Worm (Caenorhabditis elegans) whole organism, mixed stage, embryonic: ENCODE data around the gene idpp-14.
"Not testable (repeated sequence)": the region's sequence is repeated elsewhere in the genome, so short reads cannot be mapped to it uniquely, and the experiment has no call there.

Experiments used
- M03D4.4 ChIP-seq: sonication (generic microtip); optimal IDR thresholded peaks from 2 replicates; lab custom pipeline; 2017; ENCODE audit warnings: mild to moderate bottlenecking, missing genetic modification characterization, missing compliant biosample characterization
- bed-3 ChIP-seq: fragments of 200-800 bp; sonication (Bioruptor generic); optimal IDR thresholded peaks from 3 replicates; lab custom pipeline; 2018; ENCODE audit warnings: mild to moderate bottlenecking, missing genetic modification characterization, moderate library complexity, missing compliant biosample characterization
- blmp-1 ChIP-seq: fragments of 150-350 bp; optimal IDR thresholded peaks from 2 replicates; lab custom pipeline; 2014; ENCODE audit warnings: missing biosample characterization, missing genetic modification characterization
- ceh-39 ChIP-seq: fragments of 150-350 bp; optimal IDR thresholded peaks from 2 replicates; lab custom pipeline; 2014; ENCODE audit warnings: missing biosample characterization, missing genetic modification characterization
- ceh-43 ChIP-seq: fragments of 200-800 bp; sonication (Bioruptor generic); optimal IDR thresholded peaks from 2 replicates; lab custom pipeline; 2018; ENCODE audit warnings: mild to moderate bottlenecking, missing genetic modification characterization, moderate library complexity, missing compliant biosample characterization
- ceh-83 ChIP-seq: fragments of 200-800 bp; sonication (Bioruptor generic); optimal IDR thresholded peaks from 2 replicates; lab custom pipeline; 2018; ENCODE audit warnings: mild to moderate bottlenecking, missing genetic modification characterization, missing compliant biosample characterization
- ces-1 ChIP-seq: fragments of 150-350 bp; optimal IDR thresholded peaks from 2 replicates; lab custom pipeline; 2014; ENCODE audit warnings: missing biosample characterization, missing genetic modification reagents, missing genetic modification characterization
- cnd-1 ChIP-seq: fragments of 200-800 bp; sonication (Bioruptor generic); optimal IDR thresholded peaks from 2 replicates; lab custom pipeline; 2018; ENCODE audit warnings: mild to moderate bottlenecking, missing genetic modification characterization, missing compliant biosample characterization
- elt-1 ChIP-seq: sonication (generic microtip); optimal IDR thresholded peaks from 2 replicates; lab custom pipeline; 2017; ENCODE audit warnings: missing genetic modification characterization, mild to moderate bottlenecking, missing compliant biosample characterization, antibody characterized with exemption, moderate library complexity, borderline replicate concordance; ENCODE audit not compliant: insufficient read depth
- elt-3 ChIP-seq: fragments of 150-350 bp; optimal IDR thresholded peaks from 2 replicates; lab custom pipeline; 2014; ENCODE audit warnings: missing biosample characterization, missing genetic modification characterization
- flh-1 ChIP-seq: fragments of 200-800 bp; sonication (Bioruptor generic); optimal IDR thresholded peaks from 2 replicates; lab custom pipeline; 2018; ENCODE audit warnings: mild to moderate bottlenecking, missing genetic modification characterization, moderate library complexity, missing compliant biosample characterization
- ham-2 ChIP-seq: fragments of 200-800 bp; sonication (Bioruptor generic); optimal IDR thresholded peaks from 2 replicates; lab custom pipeline; 2018; ENCODE audit warnings: mild to moderate bottlenecking, missing genetic modification characterization, missing compliant biosample characterization
- hlh-1 ChIP-seq: fragments of 150-350 bp; optimal IDR thresholded peaks from 2 replicates; lab custom pipeline; 2014; ENCODE audit warnings: missing biosample characterization, missing genetic modification reagents, missing genetic modification characterization
- lin-32 ChIP-seq: fragments of 200-800 bp; sonication (Bioruptor generic); optimal IDR thresholded peaks from 2 replicates; lab custom pipeline; 2018; ENCODE audit warnings: mild to moderate bottlenecking, missing genetic modification characterization, missing compliant biosample characterization
- lsy-2 ChIP-seq: fragments of 150-350 bp; optimal IDR thresholded peaks from 2 replicates; lab custom pipeline; 2014; ENCODE audit warnings: missing biosample characterization, missing genetic modification characterization
- mab-5 ChIP-seq: fragments of 150-350 bp; optimal IDR thresholded peaks from 2 replicates; lab custom pipeline; 2014; ENCODE audit warnings: missing biosample characterization, missing genetic modification characterization
- mls-2 ChIP-seq: sonication (generic microtip); optimal IDR thresholded peaks from 2 replicates; lab custom pipeline; 2016; ENCODE audit warnings: mild to moderate bottlenecking, missing genetic modification characterization, moderate library complexity, missing compliant biosample characterization
- nhr-28 ChIP-seq: fragments of 150-350 bp; optimal IDR thresholded peaks from 2 replicates; lab custom pipeline; 2014; ENCODE audit warnings: missing biosample characterization, missing genetic modification characterization
- nhr-76 ChIP-seq: sonication (generic microtip); optimal IDR thresholded peaks from 2 replicates; lab custom pipeline; 2017; ENCODE audit warnings: missing biosample characterization, missing genetic modification characterization
- pha-4 ChIP-seq: fragments of 150-350 bp; optimal IDR thresholded peaks from 2 replicates; lab custom pipeline; 2018; ENCODE audit warnings: missing biosample characterization, missing genetic modification reagents, missing genetic modification characterization
- snpc-4 ChIP-seq: fragments of 150-350 bp; optimal IDR thresholded peaks from 2 replicates; lab custom pipeline; 2014; ENCODE audit warnings: missing biosample characterization, missing genetic modification characterization
- sptf-1 ChIP-seq: sonication (generic microtip); optimal IDR thresholded peaks from 2 replicates; lab custom pipeline; 2017; ENCODE audit warnings: mild to moderate bottlenecking, missing genetic modification characterization, moderate library complexity, missing compliant biosample characterization
- tbx-8 ChIP-seq: fragments of 200-800 bp; sonication (Bioruptor generic); optimal IDR thresholded peaks from 2 replicates; lab custom pipeline; 2018; ENCODE audit warnings: mild to moderate bottlenecking, missing genetic modification characterization, moderate library complexity, missing compliant biosample characterization
- unc-120 ChIP-seq: sonication (generic microtip); optimal IDR thresholded peaks from 2 replicates; lab custom pipeline; 2017; ENCODE audit warnings: missing genetic modification characterization, missing compliant biosample characterization; ENCODE audit not compliant: poor library complexity, severe bottlenecking
- unc-39 ChIP-seq: fragments of 150-350 bp; optimal IDR thresholded peaks from 2 replicates; lab custom pipeline; 2014; ENCODE audit warnings: missing biosample characterization, missing genetic modification characterization
- unc-62 ChIP-seq: fragments of 150-350 bp; optimal IDR thresholded peaks from 2 replicates; lab custom pipeline; 2014; ENCODE audit warnings: missing biosample characterization, missing genetic modification reagents, missing genetic modification characterization
- zip-8 ChIP-seq: fragments of 150-350 bp; optimal IDR thresholded peaks from 2 replicates; lab custom pipeline; 2014; ENCODE audit warnings: missing biosample characterization, missing genetic modification characterization
- ztf-11 ChIP-seq: fragments of 150-350 bp; optimal IDR thresholded peaks from 2 replicates; lab custom pipeline; 2014; ENCODE audit warnings: missing biosample characterization, missing genetic modification characterization

The idpp-14 gene

ce11 chrX:16062385-16062784, 19.8 kb upstream of the idpp-14 start, which contains the start of gene T27A8.3:
Gene T27A8.3, plus strand, starts transcription at chrX:16062685.
- TF ChIP-seq lin-32 (GFP tag; lab: Kevin White, UChicago); pha-4; flh-1 (GFP tag; lab: Kevin White, UChicago): not testable (repeated sequence)
- TF ChIP-seq, all 35 proteins: peak for 0; not testable (repeated sequence) for 35

ce11 chrX:16067984-16068383, 14.2 kb upstream of the idpp-14 start:
- TF ChIP-seq mab-5 (no peak), zip-8 (tag; lab: Kevin White, UChicago) (peak; percentile 95)

ce11 chrX:16072595-16072994, 9.6 kb upstream of the idpp-14 start, which contains the start of gene col-187:
Gene col-187, plus strand, starts transcription at chrX:16072895.
- no peak for TF ChIP-seq mls-2 (tag; lab: Kevin White, UChicago)
- no peak for TF ChIP-seq cnd-1
- TF ChIP-seq flh-1 (GFP tag; lab: Kevin White, UChicago): no peak
- no peak for TF ChIP-seq unc-62 (GFP tag; lab: Kevin White, UChicago)
- TF ChIP-seq zip-8 (tag; lab: Kevin White, UChicago): no peak
- no peak for TF ChIP-seq ceh-83 (GFP tag; lab: Kevin White, UChicago)
- TF ChIP-seq ham-2 (GFP tag; lab: Kevin White, UChicago): no peak
- no peak for TF ChIP-seq ceh-39
- TF ChIP-seq mab-5: no peak
- no peak for TF ChIP-seq elt-1
- TF ChIP-seq ces-1: no peak
- TF ChIP-seq unc-120 (tag; lab: Kevin White, UChicago): no peak
- TF ChIP-seq M03D4.4: no peak
- TF ChIP-seq ztf-11 (tag; lab: Kevin White, UChicago): no peak
- TF ChIP-seq tbx-8: no peak
- TF ChIP-seq bed-3 (GFP tag; lab: Kevin White, UChicago): no peak
- no peak for TF ChIP-seq unc-39 (tag; lab: Kevin White, UChicago)
- TF ChIP-seq sptf-1: no peak

- TF ChIP-seq flh-1 (GFP tag; lab: Kevin White, UChicago): no peak
- no peak for TF ChIP-seq M03D4.4
- no peak for TF ChIP-seq nhr-28 (tag; lab: Kevin White, UChicago)
- no peak for TF ChIP-seq snpc-4
- TF ChIP-seq bed-3 (GFP tag; lab: Kevin White, UChicago): no peak
- TF ChIP-seq unc-39 (tag; lab: Kevin White, UChicago): no peak
- no peak for TF ChIP-seq lin-32 (GFP tag; lab: Kevin White, UChicago)
- no peak for TF ChIP-seq tbx-8
- TF ChIP-seq zip-8 (tag; lab: Kevin White, UChicago): no peak
- no peak for TF ChIP-seq lsy-2 (tag; lab: Kevin White, UChicago)
- no peak for TF ChIP-seq elt-3
- no peak for TF ChIP-seq pha-4
- TF ChIP-seq ham-2 (GFP tag; lab: Kevin White, UChicago): no peak
- TF ChIP-seq ces-1: no peak
- TF ChIP-seq ceh-83 (GFP tag; lab: Kevin White, UChicago): no peak
- no peak for TF ChIP-seq unc-120 (tag; lab: Kevin White, UChicago)
- no peak for TF ChIP-seq elt-1
- no peak for TF ChIP-seq mls-2 (tag; lab: Kevin White, UChicago)
Observed at ce11 chrX:16076470-16076869, 5.7 kb upstream of the idpp-14 start, which contains the start of gene C30F2.4. Gene C30F2.4, minus strand, starts transcription at chrX:16076570.

ce11 chrX:16078695-16079094, 3.5 kb upstream of the idpp-14 start:
- TF ChIP-seq elt-1 (no peak), elt-3 (no peak), ham-2 (GFP tag; lab: Kevin White, UChicago) (no peak), lin-32 (GFP tag; lab: Kevin White, UChicago) (no peak), sptf-1 (no peak), snpc-4 (no peak), ceh-43 (GFP tag; lab: Kevin White, UChicago) (no peak), nhr-76 (tag; lab: Kevin White, UChicago) (no peak), hlh-1 (tag; lab: Kevin White, UChicago) (no peak), blmp-1 (tag; lab: Kevin White, UChicago) (no peak), ceh-83 (GFP tag; lab: Kevin White, UChicago) (no peak), mab-5 (no peak)

ce11 chrX:16085094-16085493, 2.9 kb downstream of the idpp-14 start, which contains the start of gene C30F2.2:
Gene C30F2.2, minus strand, starts transcription at chrX:16085215.
- TF ChIP-seq unc-39 (tag; lab: Kevin White, UChicago) (no peak), pha-4 (peak; percentile 76), mls-2 (tag; lab: Kevin White, UChicago) (no peak)
